Worm (Caenorhabditis elegans): ENCODE data around the gene T25B9.6.

DNA sequence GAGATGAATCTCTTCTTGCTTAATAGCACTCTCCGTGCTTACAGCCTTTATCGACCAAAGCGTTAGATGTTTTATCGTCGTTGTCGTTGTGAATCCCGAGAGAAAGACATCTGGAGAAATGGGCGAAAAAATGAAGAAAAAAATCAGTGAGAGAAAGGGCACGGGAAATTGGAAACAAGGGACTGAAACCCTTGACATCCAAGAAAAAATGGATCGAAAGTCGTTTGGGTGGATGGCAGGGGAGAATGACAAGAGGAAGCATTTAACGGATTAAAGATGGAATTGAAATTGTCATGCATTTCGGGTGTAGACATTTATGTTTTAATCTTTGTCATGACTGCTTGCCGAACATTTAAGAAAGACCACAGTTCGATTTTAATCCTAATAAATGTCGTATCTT, 15.9 kb downstream of the T25B9.6 start, which contains the start of gene inpp-1:
- TF ChIP-seq repo-1 (tag; optimal IDR thresholded peaks at IDR 0.05): no peak
- no peak for TF ChIP-seq cebp-2 (GFP tag; IDR thresholded peaks at IDR 0.05)
